Worm (Caenorhabditis elegans) whole organism, L4/young adult: ENCODE results near the gene cku-80.

ENCODE experiments used
- W03F9.2 ChIP-seq: fragments of 150-350 bp; optimal IDR thresholded peaks from 2 replicates; lab custom pipeline; 2014; ENCODE audit warnings: missing biosample characterization, missing genetic modification characterization
- dao-5 ChIP-seq: sonication (generic microtip); optimal IDR thresholded peaks from 2 replicates; lab custom pipeline; 2016; ENCODE audit warnings: missing genotype, missing genetic modification characterization, moderate library complexity, missing compliant biosample characterization

- TF ChIP-seq W03F9.2 (tag; lab: Kevin White, UChicago): no peak
- no peak for TF ChIP-seq dao-5 (tag; lab: Kevin White, UChicago)
Measured at ce11 chrIII:4408251-4408650, 11.4 kb upstream of the cku-80 start, which contains the start of gene gpch-1.
